Fruit fly (Drosophila melanogaster): ENCODE results near the gene fid.

Gene fid

dm6 chr3R:25968486-25968885 is 1.4 kb upstream of the fid start (continued):
- no peak for TF ChIP-seq tll (GFP tag; optimal IDR thresholded peaks at IDR 0.05)
- TF ChIP-seq row (GFP tag; IDR thresholded peaks at IDR 0.05), result peak; percentile 73
- no peak for TF ChIP-seq CG7745 (tag; optimal IDR thresholded peaks at IDR 0.05)
- no peak for TF ChIP-seq CG17361 (GFP tag; IDR thresholded peaks at IDR 0.05)
- TF ChIP-seq croc (GFP tag; conservative IDR thresholded peaks at IDR 0.05), result no peak
- no peak for TF ChIP-seq CG2712 (tag; optimal IDR thresholded peaks at IDR 0.05)
- TF ChIP-seq CG17802 (tag; optimal IDR thresholded peaks at IDR 0.05), result no peak
- TF ChIP-seq CG12744 (GFP tag; optimal IDR thresholded peaks at IDR 0.05), result no peak
- TF ChIP-seq CG3726 (GFP tag; IDR thresholded peaks at IDR 0.05), result no peak
- no peak for TF ChIP-seq Atf3 (GFP tag; optimal IDR thresholded peaks at IDR 0.05)
- no peak for TF ChIP-seq nom (GFP tag; optimal IDR thresholded peaks at IDR 0.05)
- TF ChIP-seq dan (GFP tag; IDR thresholded peaks at IDR 0.05), result no peak
- no peak for TF ChIP-seq gfzf (GFP tag; optimal IDR thresholded peaks at IDR 0.05)
- no peak; the same call in 2 of the 3 replicates for TF ChIP-seq so (GFP tag; IDR thresholded peaks at IDR 0.05)
- no peak for TF ChIP-seq pnt (GFP tag; optimal IDR thresholded peaks at IDR 0.05)
- peak; percentile 30; the same call in 1 of the 2 replicates for TF ChIP-seq wdn (GFP tag; IDR thresholded peaks at IDR 0.05)
- TF ChIP-seq crp (GFP tag; optimal IDR thresholded peaks at IDR 0.05), result no peak
- TF ChIP-seq ham (GFP tag; IDR thresholded peaks at IDR 0.05), result no peak
- no peak for TF ChIP-seq ewg (GFP tag; optimal IDR thresholded peaks at IDR 0.05)
- TF ChIP-seq jigr1 (GFP tag; IDR thresholded peaks at IDR 0.05), result no peak
- no peak for TF ChIP-seq psq (GFP tag; optimal IDR thresholded peaks at IDR 0.05)
- TF ChIP-seq sens (GFP tag), result peak; percentile 71
- TF ChIP-seq mam (GFP tag; optimal IDR thresholded peaks at IDR 0.05), result peak; percentile 41
- no peak for TF ChIP-seq Camta (GFP tag; optimal IDR thresholded peaks at IDR 0.05)
- TF ChIP-seq tup (GFP tag; optimal IDR thresholded peaks at IDR 0.05), result no peak
- no peak for TF ChIP-seq CG15601 (tag; optimal IDR thresholded peaks at IDR 0.05)
- no peak for TF ChIP-seq MTF-1 (GFP tag; optimal IDR thresholded peaks at IDR 0.05; ENCODE audit: borderline replicate concordance)
- no peak for TF ChIP-seq Hr3 (GFP tag; optimal IDR thresholded peaks at IDR 0.05)
- TF ChIP-seq MBD-R2 (GFP tag; IDR thresholded peaks at IDR 0.05), result no peak
- no peak for TF ChIP-seq gro (GFP tag; optimal IDR thresholded peaks at IDR 0.05)
- TF ChIP-seq chm (GFP tag; IDR thresholded peaks at IDR 0.05), result no peak
- no peak for TF ChIP-seq CG3838 (GFP tag; optimal IDR thresholded peaks at IDR 0.05)
- no peak for TF ChIP-seq Doc3 (GFP tag; IDR thresholded peaks at IDR 0.05; ENCODE audit: partially characterized antibody)
- no peak for TF ChIP-seq gce (GFP tag; IDR thresholded peaks at IDR 0.05)
- TF ChIP-seq Max (GFP tag; optimal IDR thresholded peaks at IDR 0.05), result no peak
- TF ChIP-seq CG9215 (GFP tag; IDR thresholded peaks at IDR 0.05), result peak; percentile 46; the same call in 1 of the 2 replicates
- peak; percentile 15 for TF ChIP-seq NfI (GFP tag; optimal IDR thresholded peaks at IDR 0.05)
- no peak for TF ChIP-seq Trl (optimal IDR thresholded peaks at IDR 0.05)
- TF ChIP-seq Trl (GFP tag; optimal IDR thresholded peaks at IDR 0.05), result no peak
- no peak for TF ChIP-seq CG12391 (tag; optimal IDR thresholded peaks at IDR 0.05)
- TF ChIP-seq slbo (GFP tag; IDR thresholded peaks at IDR 0.05), result peak; percentile 73
- no peak for TF ChIP-seq CG8944 (GFP tag; optimal IDR thresholded peaks at IDR 0.05)
- no peak for TF ChIP-seq nmo (GFP tag; optimal IDR thresholded peaks at IDR 0.05)
- TF ChIP-seq emc (GFP tag; optimal IDR thresholded peaks at IDR 0.05), result no peak
- TF ChIP-seq Sox100B (GFP tag; optimal IDR thresholded peaks at IDR 0.05), result no peak
- TF ChIP-seq CG9932 (GFP tag; IDR thresholded peaks at IDR 0.05), result peak; percentile 56
- TF ChIP-seq D19A (tag; optimal IDR thresholded peaks at IDR 0.05), result no peak
- TF ChIP-seq slp2 (GFP tag; optimal IDR thresholded peaks at IDR 0.05), result no peak
- TF ChIP-seq Kr (GFP tag; optimal IDR thresholded peaks at IDR 0.05), result no peak
- TF ChIP-seq CG6791 (GFP tag; IDR thresholded peaks at IDR 0.05; ENCODE audit: partially characterized antibody), result no peak
- no peak for TF ChIP-seq CG33213 (GFP tag; optimal IDR thresholded peaks at IDR 0.05)
- TF ChIP-seq danr (GFP tag; IDR thresholded peaks at IDR 0.05), result no peak
